Worm (Caenorhabditis elegans) whole organism, late embryonic: ENCODE measurements around the gene ubxn-3.

Experiments
- F13H6.1 ChIP-seq: sonication (generic microtip); optimal IDR thresholded peaks from 2 replicates; lab custom pipeline; 2016; ENCODE audit warnings: missing genetic modification characterization, missing compliant biosample characterization
- K02D7.2 ChIP-seq: sonication (generic microtip); optimal IDR thresholded peaks from 2 replicates; lab custom pipeline; 2017; ENCODE audit warnings: mild to moderate bottlenecking, missing genetic modification characterization, missing compliant biosample characterization
- K09A11.1 ChIP-seq: sonication (generic microtip); optimal IDR thresholded peaks from 2 replicates; lab custom pipeline; 2017; ENCODE audit warnings: antibody characterized with exemption, mild to moderate bottlenecking, missing genetic modification characterization, missing compliant biosample characterization; ENCODE audit not compliant: insufficient read depth
- T23F11.4 ChIP-seq: fragments of 200-800 bp; sonication (Bioruptor generic); optimal IDR thresholded peaks from 2 replicates; lab custom pipeline; 2018; ENCODE audit warnings: mild to moderate bottlenecking, missing genetic modification characterization, missing compliant biosample characterization
- Y22D7AL.16 ChIP-seq: sonication (generic microtip); optimal IDR thresholded peaks from 2 replicates; lab custom pipeline; 2016; ENCODE audit warnings: missing genetic modification characterization, missing compliant biosample characterization
- ahr-1 ChIP-seq: sonication (generic microtip); optimal IDR thresholded peaks from 2 replicates; lab custom pipeline; 2016; ENCODE audit warnings: missing genetic modification characterization, missing compliant biosample characterization
- ceh-14 ChIP-seq: sonication (generic microtip); optimal IDR thresholded peaks from 2 replicates; lab custom pipeline; 2016; ENCODE audit warnings: missing genotype, missing genetic modification characterization, missing compliant biosample characterization
- ceh-18 ChIP-seq: sonication (generic microtip); optimal IDR thresholded peaks from 2 replicates; lab custom pipeline; 2016; ENCODE audit warnings: missing genetic modification characterization, missing compliant biosample characterization
- ceh-19 ChIP-seq: fragments of 200-800 bp; sonication (Bioruptor generic); optimal IDR thresholded peaks from 2 replicates; lab custom pipeline; 2018; ENCODE audit warnings: mild to moderate bottlenecking, missing genetic modification characterization, missing compliant biosample characterization
- ceh-2 ChIP-seq: sonication (generic microtip); optimal IDR thresholded peaks from 2 replicates; lab custom pipeline; 2016; ENCODE audit warnings: missing genotype, missing genetic modification characterization, missing compliant biosample characterization
- ceh-22 ChIP-seq: sonication (generic microtip); optimal IDR thresholded peaks from 2 replicates; lab custom pipeline; 2017; ENCODE audit warnings: missing biosample characterization, missing genetic modification characterization
- ceh-24 ChIP-seq: sonication (generic microtip); optimal IDR thresholded peaks from 2 replicates; lab custom pipeline; 2016; ENCODE audit warnings: mild to moderate bottlenecking, missing genetic modification characterization, missing compliant biosample characterization
- ceh-30 ChIP-seq: fragments of 150-350 bp; optimal IDR thresholded peaks from 2 replicates; lab custom pipeline; 2014; ENCODE audit warnings: missing biosample characterization, missing genetic modification characterization
- ceh-31 ChIP-seq: sonication (generic microtip); optimal IDR thresholded peaks from 2 replicates; lab custom pipeline; 2016; ENCODE audit warnings: missing genetic modification characterization, missing compliant biosample characterization
- ceh-34 ChIP-seq: sonication (generic microtip); optimal IDR thresholded peaks from 2 replicates; lab custom pipeline; 2016; ENCODE audit warnings: mild to moderate bottlenecking, missing genetic modification characterization, missing compliant biosample characterization
- ceh-48 ChIP-seq: sonication (generic microtip); optimal IDR thresholded peaks from 2 replicates; lab custom pipeline; 2016; ENCODE audit warnings: missing genetic modification characterization, inconsistent platforms, missing compliant biosample characterization
- ceh-6 ChIP-seq: fragments of 200-800 bp; sonication (Bioruptor generic); optimal IDR thresholded peaks from 2 replicates; lab custom pipeline; 2018; ENCODE audit warnings: mild to moderate bottlenecking, missing genetic modification characterization, missing compliant biosample characterization
- elt-2 ChIP-seq: sonication (generic microtip); optimal IDR thresholded peaks from 2 replicates; lab custom pipeline; 2016; ENCODE audit warnings: missing genetic modification reagents, missing genetic modification characterization, missing compliant biosample characterization
- elt-4 ChIP-seq: sonication (generic microtip); optimal IDR thresholded peaks from 2 replicates; lab custom pipeline; 2016; ENCODE audit warnings: missing genetic modification characterization, missing compliant biosample characterization
- ets-4 ChIP-seq: sonication (generic microtip); optimal IDR thresholded peaks from 2 replicates; lab custom pipeline; 2016; ENCODE audit warnings: missing genetic modification characterization, missing compliant biosample characterization
- fkh-10 ChIP-seq: fragments of 150-350 bp; optimal IDR thresholded peaks from 2 replicates; lab custom pipeline; 2014; ENCODE audit warnings: missing biosample characterization, missing genetic modification reagents, missing genetic modification characterization
- fkh-6 ChIP-seq: sonication (generic microtip); optimal IDR thresholded peaks from 2 replicates; lab custom pipeline; 2016; ENCODE audit warnings: missing genetic modification characterization, missing compliant biosample characterization
- hlh-13 ChIP-seq: fragments of 200-800 bp; sonication (Bioruptor generic); optimal IDR thresholded peaks from 2 replicates; lab custom pipeline; 2018; ENCODE audit warnings: mild to moderate bottlenecking, missing genetic modification characterization, missing compliant biosample characterization
- hlh-15 ChIP-seq: sonication (generic microtip); optimal IDR thresholded peaks from 2 replicates; lab custom pipeline; 2016; ENCODE audit warnings: missing genetic modification characterization, missing compliant biosample characterization
- hlh-30 ChIP-seq: sonication (generic microtip); optimal IDR thresholded peaks from 2 replicates; lab custom pipeline; 2017; ENCODE audit warnings: antibody characterized with exemption, missing genetic modification characterization, missing compliant biosample characterization; ENCODE audit not compliant: insufficient read depth
- hlh-6 ChIP-seq: sonication (generic microtip); optimal IDR thresholded peaks from 2 replicates; lab custom pipeline; 2016; ENCODE audit warnings: missing genotype, missing genetic modification characterization, missing compliant biosample characterization
- hlh-8 ChIP-seq: sonication (generic microtip); optimal IDR thresholded peaks from 2 replicates; lab custom pipeline; 2016; ENCODE audit warnings: missing genotype, missing genetic modification characterization, missing compliant biosample characterization
- lim-6 ChIP-seq: sonication (generic microtip); optimal IDR thresholded peaks from 2 replicates; lab custom pipeline; 2016; ENCODE audit warnings: missing genetic modification characterization, missing compliant biosample characterization
- madf-2 ChIP-seq: sonication (generic microtip); optimal IDR thresholded peaks from 2 replicates; lab custom pipeline; 2017; ENCODE audit warnings: missing genetic modification characterization, missing compliant biosample characterization
- mec-3 ChIP-seq: sonication (generic microtip); optimal IDR thresholded peaks from 2 replicates; lab custom pipeline; 2016; ENCODE audit warnings: borderline replicate concordance, missing genetic modification characterization, missing compliant biosample characterization
- nfya-1 ChIP-seq: sonication (generic microtip); optimal IDR thresholded peaks from 2 replicates; lab custom pipeline; 2017; ENCODE audit warnings: missing genetic modification characterization, mild to moderate bottlenecking, missing compliant biosample characterization, antibody characterized with exemption, moderate library complexity
- nhr-11 ChIP-seq: fragments of 150-350 bp; optimal IDR thresholded peaks from 2 replicates; lab custom pipeline; 2014; ENCODE audit warnings: missing biosample characterization, missing genetic modification characterization
- npax-4 ChIP-seq: sonication (generic microtip); optimal IDR thresholded peaks from 2 replicates; lab custom pipeline; 2016; ENCODE audit warnings: missing genetic modification characterization, missing compliant biosample characterization
- odd-2 ChIP-seq: sonication (generic microtip); optimal IDR thresholded peaks from 2 replicates; lab custom pipeline; 2017; ENCODE audit warnings: antibody characterized with exemption, mild to moderate bottlenecking, missing genetic modification characterization, missing compliant biosample characterization
- pag-3 ChIP-seq: sonication (generic microtip); optimal IDR thresholded peaks from 2 replicates; lab custom pipeline; 2016; ENCODE audit warnings: missing compliant biosample characterization, missing genetic modification characterization, borderline replicate concordance
- pat-9 ChIP-seq: fragments of 200-800 bp; sonication (Bioruptor generic); optimal IDR thresholded peaks from 2 replicates; lab custom pipeline; 2018; ENCODE audit warnings: mild to moderate bottlenecking, missing genetic modification characterization, moderate library complexity, missing compliant biosample characterization
- pha-4 ChIP-seq: fragments of 150-350 bp; optimal IDR thresholded peaks from 2 replicates; lab custom pipeline; 2018; ENCODE audit warnings: missing biosample characterization, missing genetic modification reagents, missing genetic modification characterization
- rnt-1 ChIP-seq: sonication (generic microtip); optimal IDR thresholded peaks from 2 replicates; lab custom pipeline; 2016; ENCODE audit warnings: missing genetic modification characterization, missing compliant biosample characterization
- sdc-2 ChIP-seq: sonication (generic microtip); optimal IDR thresholded peaks from 2 replicates; lab custom pipeline; 2016; ENCODE audit warnings: missing genotype, missing genetic modification characterization, missing compliant biosample characterization
- ttx-3 ChIP-seq: sonication (generic microtip); optimal IDR thresholded peaks from 2 replicates; lab custom pipeline; 2016; ENCODE audit warnings: missing genetic modification reagents, missing genetic modification characterization, missing compliant biosample characterization
- unc-42 ChIP-seq: sonication (generic microtip); optimal IDR thresholded peaks from 2 replicates; lab custom pipeline; 2016; ENCODE audit warnings: missing genotype, missing genetic modification characterization, missing compliant biosample characterization
- unc-55 ChIP-seq: sonication (generic microtip); optimal IDR thresholded peaks from 2 replicates; lab custom pipeline; 2017; ENCODE audit warnings: missing biosample characterization, missing genetic modification reagents, missing genetic modification characterization
- unc-86 ChIP-seq: sonication (generic microtip); optimal IDR thresholded peaks from 2 replicates; lab custom pipeline; 2016; ENCODE audit warnings: missing genetic modification characterization, missing compliant biosample characterization
- ztf-16 ChIP-seq: sonication (generic microtip); optimal IDR thresholded peaks from 2 replicates; lab custom pipeline; 2017; ENCODE audit warnings: missing genetic modification characterization, missing compliant biosample characterization

The ubxn-3 gene

ce11 chrII:194458-194857, 26.0 kb downstream of the ubxn-3 start, which contains the start of gene abu-11:
TSS of gene abu-11 (minus strand) at chrII:194558.
- TF ChIP-seq npax-4 = no peak
- TF ChIP-seq hlh-13 (GFP tag; lab: Kevin White, UChicago) = no peak
- no peak for TF ChIP-seq rnt-1
- TF ChIP-seq ceh-19 (GFP tag; lab: Kevin White, UChicago) = no peak
- TF ChIP-seq F13H6.1 = no peak

ce11 chrII:192584-192983, 27.9 kb downstream of the ubxn-3 start:
- no peak for TF ChIP-seq K09A11.1 (tag; lab: Kevin White, UChicago)
- no peak for TF ChIP-seq fkh-10 (GFP tag; lab: Kevin White, UChicago)
- no peak for TF ChIP-seq lim-6 (tag; lab: Kevin White, UChicago)
- no peak for TF ChIP-seq ceh-48 (tag; lab: Kevin White, UChicago)
- no peak for TF ChIP-seq hlh-13 (GFP tag; lab: Kevin White, UChicago)
- no peak for TF ChIP-seq ceh-19 (GFP tag; lab: Kevin White, UChicago)
- no peak for TF ChIP-seq hlh-15 (tag; lab: Kevin White, UChicago)
- no peak for TF ChIP-seq pat-9 (tag; lab: Kevin White, UChicago)
- TF ChIP-seq odd-2 (tag; lab: Kevin White, UChicago) = no peak
- no peak for TF ChIP-seq sdc-2 (tag; lab: Kevin White, UChicago)
- no peak for TF ChIP-seq ceh-14 (tag; lab: Kevin White, UChicago)
- no peak for TF ChIP-seq hlh-6 (tag; lab: Kevin White, UChicago)
- TF ChIP-seq ceh-30 (tag; lab: Kevin White, UChicago) = no peak
- TF ChIP-seq rnt-1 = no peak
- TF ChIP-seq mec-3 = no peak
- TF ChIP-seq ahr-1 (tag; lab: Kevin White, UChicago) = no peak

ce11 chrII:188967-189366, 31.5 kb downstream of the ubxn-3 start, which contains the start of gene T01D1.5:
TSS of gene T01D1.5 (minus strand) at chrII:189067.
- TF ChIP-seq hlh-6 (tag; lab: Kevin White, UChicago) (no peak), ets-4 (no peak), ceh-18 (no peak), pag-3 (tag; lab: Kevin White, UChicago) (no peak), ceh-31 (tag; lab: Kevin White, UChicago) (no peak), elt-4 (no peak), elt-2 (tag; lab: Kevin White, UChicago) (no peak), ztf-16 (tag; lab: Kevin White, UChicago) (no peak), hlh-8 (no peak), unc-42 (no peak), unc-55 (GFP tag; lab: Kevin White, UChicago) (no peak), ceh-2 (tag; lab: Kevin White, UChicago) (no peak), madf-2 (no peak), ceh-24 (tag; lab: Kevin White, UChicago) (no peak), ceh-34 (tag; lab: Kevin White, UChicago) (no peak)

ce11 chrII:186504-186903, 34.0 kb downstream of the ubxn-3 start, which contains the start of gene T01D1.8:
TSS of gene T01D1.8 (plus strand) at chrII:186739.
- TF ChIP-seq K02D7.2 (tag; lab: Kevin White, UChicago) (no peak), ttx-3 (no peak), elt-2 (tag; lab: Kevin White, UChicago) (peak; percentile 70)

ce11 chrII:178993-179392, 41.5 kb downstream of the ubxn-3 start, which contains the start of gene T01D1.4:
TSS of gene T01D1.4 (minus strand) at chrII:179093.
- TF ChIP-seq T23F11.4 (GFP tag; lab: Kevin White, UChicago) = no peak
- no peak for TF ChIP-seq ceh-31 (tag; lab: Kevin White, UChicago)
- no peak for TF ChIP-seq unc-86 (tag; lab: Kevin White, UChicago)
- no peak for TF ChIP-seq ceh-19 (GFP tag; lab: Kevin White, UChicago)
- TF ChIP-seq ceh-14 (tag; lab: Kevin White, UChicago) = no peak
- no peak for TF ChIP-seq fkh-6 (tag; lab: Kevin White, UChicago)
- no peak for TF ChIP-seq hlh-30 (tag; lab: Kevin White, UChicago)
- TF ChIP-seq ceh-18 = no peak
- TF ChIP-seq ceh-22 (tag; lab: Kevin White, UChicago) = no peak
- no peak for TF ChIP-seq ztf-16 (tag; lab: Kevin White, UChicago)
- no peak for TF ChIP-seq ceh-6 (GFP tag; lab: Kevin White, UChicago)
- TF ChIP-seq elt-4 = no peak
- no peak for TF ChIP-seq nhr-11
- no peak for TF ChIP-seq nfya-1 (tag; lab: Kevin White, UChicago)
- TF ChIP-seq odd-2 (tag; lab: Kevin White, UChicago) = no peak
- TF ChIP-seq ttx-3 = no peak
- no peak for TF ChIP-seq pha-4 (tag; lab: Kevin White, UChicago)
- no peak for TF ChIP-seq Y22D7AL.16 (tag; lab: Kevin White, UChicago)
